Fruit fly (Drosophila melanogaster): ENCODE measurements around the gene Aos1.

Gene Aos1

DNA sequence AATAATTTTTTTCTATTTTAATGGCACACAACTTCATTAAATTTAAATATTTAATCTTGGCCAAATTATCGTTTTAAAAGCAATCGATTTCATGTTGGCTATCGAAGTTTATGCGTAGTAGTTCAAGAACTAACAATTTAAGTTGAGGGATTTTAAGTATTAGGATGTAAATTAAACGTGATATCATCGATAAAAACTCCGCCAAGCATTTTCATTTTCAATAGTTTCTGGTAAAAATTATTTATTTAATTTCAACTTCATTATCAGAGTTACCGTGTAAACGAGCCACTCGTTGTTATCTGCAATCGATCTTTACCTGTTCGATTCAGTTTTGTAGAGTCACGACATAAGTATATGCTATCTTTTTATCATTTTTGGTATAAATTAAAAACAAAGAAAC lies 30.7 kb downstream of the Aos1 start (continued):
- TF ChIP-seq ERR (GFP tag; optimal IDR thresholded peaks at IDR 0.05) (peak; percentile 92), jigr1 (GFP tag; IDR thresholded peaks at IDR 0.05) (peak; percentile 76; the same call in 2 of the 3 replicates), CG15073 (GFP tag; optimal IDR thresholded peaks at IDR 0.05) (peak; percentile 76), MBD-R2 (GFP tag; IDR thresholded peaks at IDR 0.05) (peak; percentile 94), CG8924 (tag; optimal IDR thresholded peaks at IDR 0.05) (peak; percentile 99), CG10209 (GFP tag; optimal IDR thresholded peaks at IDR 0.05) (peak; percentile 97), CG3847 (GFP tag; IDR thresholded peaks at IDR 0.05) (peak; percentile 94), CG13123 (GFP tag; optimal IDR thresholded peaks at IDR 0.05) (peak; percentile 84), CG6272 (GFP tag; IDR thresholded peaks at IDR 0.05) (peak; percentile 73), NK7.1 (GFP tag; optimal IDR thresholded peaks at IDR 0.05) (peak; percentile 95), danr (GFP tag; IDR thresholded peaks at IDR 0.05) (peak; percentile 87; the same call in 1 of the 2 replicates), peb (GFP tag; IDR thresholded peaks at IDR 0.05) (peak; percentile 92), cato (GFP tag; optimal IDR thresholded peaks at IDR 0.05; ENCODE audit: borderline replicate concordance) (peak; percentile 94), aop (GFP tag; IDR thresholded peaks at IDR 0.05) (peak; percentile 90), Deaf1 (tag; optimal IDR thresholded peaks at IDR 0.05) (peak; percentile 91), pita (GFP tag; optimal IDR thresholded peaks at IDR 0.05) (no peak), fu2 (GFP tag; optimal IDR thresholded peaks at IDR 0.05) (peak; percentile 88), dimm (GFP tag; IDR thresholded peaks at IDR 0.05) (peak; percentile 86), CG17802 (tag; optimal IDR thresholded peaks at IDR 0.05) (peak; percentile 89), CG4360 (GFP tag; IDR thresholded peaks at IDR 0.05) (peak; percentile 82), Hr78 (GFP tag; optimal IDR thresholded peaks at IDR 0.05) (peak in 1 of 2 experiments; percentile 89), lab (GFP tag; optimal IDR thresholded peaks at IDR 0.05) (peak; percentile 98), ems (GFP tag; optimal IDR thresholded peaks at IDR 0.05) (peak; percentile 97), Myb (GFP tag; optimal IDR thresholded peaks at IDR 0.05) (peak; percentile 70), CG1603 (tag; optimal IDR thresholded peaks at IDR 0.05) (peak; percentile 97), amos (GFP tag; IDR thresholded peaks at IDR 0.05; ENCODE audit: partially characterized antibody) (no peak), z (GFP tag; IDR thresholded peaks at IDR 0.05) (peak; percentile 72; the same call in 1 of the 3 replicates), HLH4C (GFP tag; IDR thresholded peaks at IDR 0.05; ENCODE audit: partially characterized antibody) (0 out of 3 replicates have a peak, but pooled peaks have one; percentile 40), trh (GFP tag; optimal IDR thresholded peaks at IDR 0.05) (peak; percentile 91), CG7745 (tag; optimal IDR thresholded peaks at IDR 0.05) (peak; percentile 92), D19A (tag; optimal IDR thresholded peaks at IDR 0.05) (peak; percentile 99), CG7987 (GFP tag; optimal IDR thresholded peaks at IDR 0.05) (peak; percentile 96), corto (GFP tag; optimal IDR thresholded peaks at IDR 0.05) (peak; percentile 82), da (GFP tag; optimal IDR thresholded peaks at IDR 0.05) (peak; percentile 85), en (GFP tag; optimal IDR thresholded peaks at IDR 0.05) (peak; percentile 94), CG14667 (GFP tag; IDR thresholded peaks at IDR 0.05) (peak; percentile 84), CG12236 (GFP tag; optimal IDR thresholded peaks at IDR 0.05) (peak; percentile 91), CG14441 (GFP tag; IDR thresholded peaks at IDR 0.05) (peak; percentile 95), D19B (GFP tag; optimal IDR thresholded peaks at IDR 0.05) (peak; percentile 95), CG18599 (GFP tag; optimal IDR thresholded peaks at IDR 0.05) (peak; percentile 99), Hr51 (GFP tag; optimal IDR thresholded peaks at IDR 0.05) (peak; percentile 92 to 99), pros (GFP tag; optimal IDR thresholded peaks at IDR 0.05) (peak; percentile 87), CG2129 (GFP tag; IDR thresholded peaks at IDR 0.05; ENCODE audit: partially characterized antibody) (no peak), vfl (GFP tag; optimal IDR thresholded peaks at IDR 0.05) (peak; percentile 93), CG2116 (GFP tag; optimal IDR thresholded peaks at IDR 0.05) (peak; percentile 91), CG18619 (GFP tag; optimal IDR thresholded peaks at IDR 0.05) (peak; percentile 94), H15 (GFP tag; IDR thresholded peaks at IDR 0.05) (peak; percentile 92), CG2889 (GFP tag; IDR thresholded peaks at IDR 0.05) (peak; percentile 86), CG11085 (GFP tag; IDR thresholded peaks at IDR 0.05) (peak; percentile 88), Xbp1 (GFP tag; optimal IDR thresholded peaks at IDR 0.05) (peak; percentile 97)
